Worm (Caenorhabditis elegans) whole organism, L1 larva: ENCODE results near the gene F59A1.11.
A peak's percentile ranks its signal among the peaks of the same experiment; 100 is the strongest.

Experiments
- C16A3.4 ChIP-seq: fragments of 150-350 bp; optimal IDR thresholded peaks from 2 replicates; lab custom pipeline; 2014; ENCODE audit warnings: missing biosample characterization, missing genetic modification characterization
- F16B12.6 ChIP-seq: fragments of 150-350 bp; optimal IDR thresholded peaks from 2 replicates; lab custom pipeline; 2014; ENCODE audit warnings: missing biosample characterization, missing genetic modification characterization
- aha-1 ChIP-seq: fragments of 150-350 bp; optimal IDR thresholded peaks from 2 replicates; lab custom pipeline; 2014; ENCODE audit warnings: missing biosample characterization, missing genetic modification characterization
- alr-1 ChIP-seq: fragments of 200-800 bp; sonication (Bioruptor generic); optimal IDR thresholded peaks from 2 replicates; lab custom pipeline; 2018; ENCODE audit warnings: borderline replicate concordance, mild to moderate bottlenecking, missing genetic modification characterization, missing compliant biosample characterization
- aly-2 ChIP-seq: fragments of 150-350 bp; optimal IDR thresholded peaks from 2 replicates; lab custom pipeline; 2014; ENCODE audit warnings: missing biosample characterization, missing genetic modification characterization
- ama-1 ChIP-seq: fragments of 150-350 bp; optimal IDR thresholded peaks from 2 replicates; lab custom pipeline; 2014
- ceh-82 ChIP-seq, 3 experiments: fragments of 150-350 bp in 1 of 3; sonication (generic microtip) in 2 of 3; optimal IDR thresholded peaks; 2 replicates each; lab custom pipeline; 2014 to 2017; ENCODE audit warnings: missing biosample characterization in 3 of 3, missing genetic modification characterization in 3 of 3
- ces-1 ChIP-seq: fragments of 150-350 bp; optimal IDR thresholded peaks from 2 replicates; lab custom pipeline; 2014; ENCODE audit warnings: missing biosample characterization, missing genetic modification reagents, missing genetic modification characterization
- dpl-1 ChIP-seq, 3 experiments: fragments of 150-350 bp in 2 of 3; sonication (generic microtip) in 1 of 3; optimal IDR thresholded peaks; 2 replicates each; lab custom pipeline; 2014 to 2017; ENCODE audit warnings: missing biosample characterization in 3 of 3, missing genetic modification characterization in 3 of 3, missing genetic modification reagents in 3 of 3
- dsc-1 ChIP-seq: sonication (generic microtip); optimal IDR thresholded peaks from 2 replicates; lab custom pipeline; 2016; ENCODE audit warnings: mild to moderate bottlenecking, missing genetic modification characterization, missing compliant biosample characterization
- elt-2 ChIP-seq: sonication (generic microtip); optimal IDR thresholded peaks from 2 replicates; lab custom pipeline; 2016; ENCODE audit warnings: missing genetic modification characterization, mild to moderate bottlenecking, inconsistent platforms, missing compliant biosample characterization, missing genetic modification reagents
- elt-3 ChIP-seq, 6 experiments: fragments of 150-350 bp in 1 of 6; sonication (generic microtip); optimal IDR thresholded peaks; 2 replicates each; lab custom pipeline; 2017 to 2018; ENCODE audit warnings: missing biosample characterization in 6 of 6, missing genetic modification characterization in 6 of 6, inconsistent platforms in 1 of 6
- fkh-10 ChIP-seq: sonication (generic microtip); optimal IDR thresholded peaks from 2 replicates; lab custom pipeline; 2017; ENCODE audit warnings: missing biosample characterization, missing genetic modification reagents, missing genetic modification characterization
- fkh-4 ChIP-seq: sonication (generic microtip); optimal IDR thresholded peaks from 2 replicates; lab custom pipeline; 2016; ENCODE audit warnings: missing compliant biosample characterization, missing genetic modification characterization, borderline replicate concordance
- fkh-8 ChIP-seq: sonication (generic microtip); optimal IDR thresholded peaks from 2 replicates; lab custom pipeline; 2016; ENCODE audit warnings: mild to moderate bottlenecking, missing genetic modification characterization, missing compliant biosample characterization
- fos-1 ChIP-seq: fragments of 150-350 bp; optimal IDR thresholded peaks from 2 replicates; lab custom pipeline; 2014; ENCODE audit warnings: missing biosample characterization, missing genetic modification characterization
- hlh-4 ChIP-seq: sonication (generic microtip); optimal IDR thresholded peaks from 2 replicates; lab custom pipeline; 2016; ENCODE audit warnings: mild to moderate bottlenecking, missing genetic modification characterization, missing compliant biosample characterization
- irx-1 ChIP-seq: sonication (generic microtip); optimal IDR thresholded peaks from 2 replicates; lab custom pipeline; 2016; ENCODE audit warnings: missing genetic modification characterization, missing compliant biosample characterization
- lin-13 ChIP-seq: fragments of 150-350 bp; optimal IDR thresholded peaks from 2 replicates; lab custom pipeline; 2014; ENCODE audit warnings: missing biosample characterization, missing genetic modification reagents, missing genetic modification characterization
- lin-14 ChIP-seq: fragments of 200-800 bp; sonication (Bioruptor generic); optimal IDR thresholded peaks from 2 replicates; lab custom pipeline; 2018; ENCODE audit warnings: mild to moderate bottlenecking, missing genetic modification characterization, moderate library complexity, missing compliant biosample characterization
- lin-15B ChIP-seq: fragments of 150-350 bp; sonication (generic microtip); optimal IDR thresholded peaks from 3 replicates; lab custom pipeline; 2014; ENCODE audit warnings: missing biosample characterization, missing genetic modification characterization
- lsy-2 ChIP-seq, 2 experiments: fragments of 150-350 bp; optimal IDR thresholded peaks; 2 replicates each; lab custom pipeline; 2014; ENCODE audit warnings: missing biosample characterization in 2 of 2, missing genetic modification characterization in 2 of 2
- mdl-1 ChIP-seq, 2 experiments: fragments of 150-350 bp; optimal IDR thresholded peaks; 2 replicates each; lab custom pipeline; 2014 to 2017; ENCODE audit warnings: missing biosample characterization in 2 of 2, missing genetic modification characterization in 2 of 2, inconsistent platforms in 1 of 2
- mef-2 ChIP-seq: fragments of 150-350 bp; optimal IDR thresholded peaks from 2 replicates; lab custom pipeline; 2014; ENCODE audit warnings: missing biosample characterization, missing genetic modification characterization
- nhr-12 ChIP-seq: sonication (generic microtip); optimal IDR thresholded peaks from 2 replicates; lab custom pipeline; 2017; ENCODE audit warnings: missing biosample characterization, missing genetic modification characterization
- nhr-237 ChIP-seq: fragments of 150-350 bp; optimal IDR thresholded peaks from 2 replicates; lab custom pipeline; 2014; ENCODE audit warnings: missing biosample characterization, missing genetic modification characterization
- nhr-77 ChIP-seq: fragments of 150-350 bp; optimal IDR thresholded peaks from 2 replicates; lab custom pipeline; 2014; ENCODE audit warnings: missing biosample characterization, missing genetic modification characterization
- pqm-1 ChIP-seq: sonication (generic microtip); optimal IDR thresholded peaks from 3 replicates; lab custom pipeline; 2017; ENCODE audit warnings: missing biosample characterization, missing genetic modification characterization
- rnt-1 ChIP-seq: sonication (generic microtip); optimal IDR thresholded peaks from 2 replicates; lab custom pipeline; 2016; ENCODE audit warnings: mild to moderate bottlenecking, missing genetic modification characterization, moderate library complexity, missing compliant biosample characterization
- sptf-1 ChIP-seq: fragments of 150-350 bp; optimal IDR thresholded peaks from 2 replicates; lab custom pipeline; 2014; ENCODE audit warnings: missing biosample characterization, missing genetic modification characterization
- swsn-7 ChIP-seq: sonication (generic microtip); optimal IDR thresholded peaks from 2 replicates; lab custom pipeline; 2016; ENCODE audit warnings: missing genetic modification characterization, missing compliant biosample characterization
- unc-130 ChIP-seq: fragments of 150-350 bp; optimal IDR thresholded peaks from 2 replicates; lab custom pipeline; 2017; ENCODE audit warnings: missing biosample characterization, missing genetic modification characterization, inconsistent platforms
- unc-30 ChIP-seq: sonication (generic microtip); optimal IDR thresholded peaks from 2 replicates; lab custom pipeline; 2017; ENCODE audit warnings: missing biosample characterization, missing genetic modification characterization
- unc-98 ChIP-seq: fragments of 200-800 bp; sonication (Bioruptor generic); IDR thresholded peaks from 2 replicates; pipeline ENCODE4 v1.3.6; 2022; ENCODE audit warnings: missing genetic modification characterization, missing compliant biosample characterization
- vab-15 ChIP-seq: sonication (generic microtip); optimal IDR thresholded peaks from 2 replicates; lab custom pipeline; 2017; ENCODE audit warnings: missing genotype, mild to moderate bottlenecking, missing genetic modification characterization, missing compliant biosample characterization
- xbp-1 ChIP-seq: sonication (generic microtip); optimal IDR thresholded peaks from 2 replicates; lab custom pipeline; 2016; ENCODE audit warnings: missing genetic modification characterization, missing compliant biosample characterization
- zag-1 ChIP-seq: fragments of 150-350 bp; optimal IDR thresholded peaks from 2 replicates; lab custom pipeline; 2014; ENCODE audit warnings: missing biosample characterization, missing genetic modification characterization
- zip-4 ChIP-seq: fragments of 200-800 bp; sonication (Bioruptor generic); optimal IDR thresholded peaks from 2 replicates; lab custom pipeline; 2018; ENCODE audit warnings: mild to moderate bottlenecking, missing genetic modification characterization, moderate library complexity, missing compliant biosample characterization
- ztf-4 ChIP-seq: fragments of 150-350 bp; optimal IDR thresholded peaks from 2 replicates; lab custom pipeline; 2014; ENCODE audit warnings: missing biosample characterization, missing genetic modification characterization

The F59A1.11 gene

DNA sequence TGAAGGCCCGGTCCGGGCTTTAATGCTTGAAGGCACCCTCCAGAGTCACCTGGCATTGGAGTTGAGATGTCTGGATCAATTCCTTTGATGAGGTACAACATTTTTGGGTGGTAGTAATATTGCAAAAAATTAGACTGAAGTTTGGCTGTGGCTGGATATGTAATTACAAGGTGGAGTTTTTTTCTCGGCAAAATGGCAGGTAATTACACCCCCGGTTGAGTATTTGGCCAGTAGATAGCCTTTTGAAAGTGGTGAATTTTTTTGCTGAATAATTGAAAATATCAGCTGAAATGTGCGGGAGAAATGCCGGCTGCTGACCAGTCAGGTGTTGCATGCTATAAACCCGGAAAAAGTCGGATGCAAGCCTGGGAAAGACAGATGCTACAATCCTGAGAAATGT lies 33.3 kb upstream of the F59A1.11 start, which contains the start of gene Y26G10.4:
Gene Y26G10.4 (minus strand): TSS at position 101 of the 400 bp plus-strand sequence.
- TF ChIP-seq unc-98 (GFP tag; lab: Robert Waterston, UW) (no peak), unc-130 (tag; lab: Kevin White, UChicago) (no peak)

- TF ChIP-seq zip-4 (GFP tag; lab: Kevin White, UChicago) = no peak
- no peak for TF ChIP-seq dpl-1 (GFP tag; optimal IDR thresholded peaks at IDR 0.05; lab: Kevin White, UChicago)
- no peak for TF ChIP-seq lin-15B (tag; lab: Kevin White, UChicago)
- TF ChIP-seq dsc-1 = no peak
- TF ChIP-seq rnt-1 = no peak
- no peak for TF ChIP-seq fkh-8 (tag; lab: Kevin White, UChicago)
- TF ChIP-seq pqm-1 = no peak
- TF ChIP-seq lin-14 (GFP tag; lab: Kevin White, UChicago) = no peak
- no peak for TF ChIP-seq F16B12.6 (tag; lab: Kevin White, UChicago)
- no peak for TF ChIP-seq alr-1 (tag; lab: Kevin White, UChicago)
- TF ChIP-seq xbp-1 (tag; lab: Kevin White, UChicago) = no peak
- TF ChIP-seq irx-1 (tag; lab: Kevin White, UChicago) = no peak
- no peak for TF ChIP-seq elt-3 (tag; optimal IDR thresholded peaks at IDR 0.05; lab: Kevin White, UChicago)
- TF ChIP-seq hlh-4 (tag; lab: Kevin White, UChicago) = no peak
- no peak for TF ChIP-seq nhr-237 (tag; lab: Kevin White, UChicago)
- TF ChIP-seq vab-15 = no peak
- TF ChIP-seq, all 84 proteins: peak for 0
Observed at ce11 chrV:17696753-17697152, 30.9 kb upstream of the F59A1.11 start, which contains the start of gene spp-29. TSS of gene spp-29 (minus strand) at chrV:17696853.

ce11 chrV:17695802-17696201 lies 30.0 kb upstream of the F59A1.11 start, which contains the start of gene Y26G10.1:
TSS of gene Y26G10.1 (minus strand) at chrV:17695902.
- TF ChIP-seq ceh-82 (tag; optimal IDR thresholded peaks at IDR 0.05; lab: Kevin White, UChicago) (no peak), fos-1 (tag; lab: Kevin White, UChicago) (no peak), ztf-4 (tag; lab: Kevin White, UChicago) (no peak), sptf-1 (no peak), lin-13 (GFP tag; lab: Kevin White, UChicago) (no peak), ama-1 (lab: Kevin White, UChicago) (no peak), aha-1 (tag; lab: Kevin White, UChicago) (no peak)

ce11 chrV:17694260-17694659 lies 28.5 kb upstream of the F59A1.11 start:
- TF ChIP-seq dsc-1 = no peak
- TF ChIP-seq lsy-2 (tag; optimal IDR thresholded peaks at IDR 0.05; lab: Kevin White, UChicago) = no peak
- TF ChIP-seq fkh-8 (tag; lab: Kevin White, UChicago) = no peak
- TF ChIP-seq mef-2 (tag; lab: Kevin White, UChicago) = no peak
- no peak for TF ChIP-seq zag-1
- TF ChIP-seq fkh-4 = no peak
- TF ChIP-seq sptf-1 = no peak
- TF ChIP-seq unc-130 (tag; lab: Kevin White, UChicago) = no peak
- TF ChIP-seq elt-2 = peak; percentile 50
- TF ChIP-seq vab-15 = no peak
- TF ChIP-seq fos-1 (tag; lab: Kevin White, UChicago) = no peak
- peak; percentile 33 for TF ChIP-seq pqm-1
- no peak for TF ChIP-seq nhr-12 (tag; lab: Kevin White, UChicago)

DNA sequence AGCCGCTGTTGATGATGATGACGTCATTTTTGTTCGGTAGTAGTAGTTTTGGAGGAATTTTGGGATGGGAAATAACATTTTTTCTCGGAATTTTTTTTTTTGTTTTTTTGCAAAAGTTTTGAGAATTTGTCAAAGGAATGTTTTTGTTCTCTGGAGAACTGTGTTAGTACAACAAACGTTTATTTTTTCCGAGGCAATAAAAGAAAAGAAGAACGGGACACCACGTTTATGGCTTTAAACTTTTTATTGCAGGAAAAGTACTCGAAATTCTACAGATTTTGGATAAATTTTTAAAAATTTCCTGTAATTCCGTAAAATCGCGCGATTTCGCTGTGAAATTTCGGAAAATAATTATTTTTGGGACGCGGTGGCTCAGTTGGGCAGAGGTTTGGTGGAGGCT lies 25.1 kb upstream of the F59A1.11 start, which contains the start of gene F59A1.13:
Gene F59A1.13 (minus strand): TSS at position 101 of the 400 bp plus-strand sequence.
- TF ChIP-seq aly-2 = no peak
- TF ChIP-seq ces-1 (GFP tag; lab: Kevin White, UChicago) = no peak
- no peak for TF ChIP-seq C16A3.4 (tag; lab: Kevin White, UChicago)
- TF ChIP-seq fkh-10 (GFP tag; lab: Kevin White, UChicago) = no peak
- TF ChIP-seq swsn-7 (tag; lab: Kevin White, UChicago) = no peak
- no peak for TF ChIP-seq unc-30
- no peak for TF ChIP-seq lin-14 (GFP tag; lab: Kevin White, UChicago)
- no peak for TF ChIP-seq lin-15B (tag; lab: Kevin White, UChicago)
- no peak for TF ChIP-seq elt-3 (tag; optimal IDR thresholded peaks at IDR 0.05; lab: Kevin White, UChicago)
- TF ChIP-seq dpl-1 (GFP tag; optimal IDR thresholded peaks at IDR 0.05; lab: Kevin White, UChicago) = no peak
- TF ChIP-seq hlh-4 (tag; lab: Kevin White, UChicago) = no peak
- no peak for TF ChIP-seq nhr-77 (tag; lab: Kevin White, UChicago)
- no peak for TF ChIP-seq mdl-1 (tag; optimal IDR thresholded peaks at IDR 0.05; lab: Kevin White, UChicago)
- no peak for TF ChIP-seq ztf-4 (tag; lab: Kevin White, UChicago)
- no peak for TF ChIP-seq nhr-237 (tag; lab: Kevin White, UChicago)
